Fruit fly (Drosophila melanogaster) whole organism: ENCODE measurements around the gene mtgo.

Experiments
- CG8478 ChIP-seq: fragments of >200 bp; optimal IDR thresholded peaks from 2 replicates; lab custom pipeline; 2018; ENCODE audit warnings: inconsistent platforms
- Dll ChIP-seq: fragments of >200 bp; optimal IDR thresholded peaks from 2 replicates; lab custom pipeline; 2017
- EcR ChIP-seq, 2 experiments: fragments of >200 bp; optimal IDR thresholded peaks; 2 replicates each; lab custom pipeline; 2017; ENCODE audit warnings: missing biosample characterization in 2 of 2, missing genetic modification characterization in 2 of 2, missing genetic modification reagents in 2 of 2

dm6 chr2L:16521345-16522285, 23.2 kb upstream of the mtgo start:
- TF ChIP-seq CG8478 (lab: Kevin White, UChicago): no peak
- peak; percentile 70 for TF ChIP-seq Dll (lab: Kevin White, UChicago)
- peak in 1 of 2 experiments; percentile 60 for TF ChIP-seq EcR (GFP tag; optimal IDR thresholded peaks at IDR 0.05; lab: Kevin White, UChicago)
